Fruit fly (Drosophila melanogaster) whole organism, embryonic: Measurements from ENCODE around the gene CG5070.

Experiments
- Ada2b ChIP-seq: fragments of 200-800 bp; sonication (Bioruptor generic); IDR thresholded peaks from 2 replicates; pipeline ENCODE4 v1.3.6; 2022; ENCODE audit warnings: missing biosample characterization, missing genetic modification characterization
- CG10147 ChIP-seq: fragments of 200-800 bp; sonication (Bioruptor generic); optimal IDR thresholded peaks from 2 replicates; lab custom pipeline; 2019; ENCODE audit warnings: missing biosample characterization, mild to moderate bottlenecking, missing genetic modification characterization, moderate library complexity
- CG10209 ChIP-seq: fragments of 200-800 bp; sonication (Bioruptor generic); optimal IDR thresholded peaks from 3 replicates; lab custom pipeline; 2017; ENCODE audit warnings: missing biosample characterization, mild to moderate bottlenecking, missing genetic modification characterization, missing genetic modification reagents
- CG1024 ChIP-seq: fragments of 200-800 bp; sonication (Bioruptor generic); IDR thresholded peaks from 2 replicates; pipeline ENCODE4 v1.3.6; 2022; ENCODE audit warnings: missing biosample characterization, missing genetic modification characterization
- CG14710 ChIP-seq: fragments of 200-800 bp; sonication (Bioruptor generic); optimal IDR thresholded peaks from 3 replicates; lab custom pipeline; 2019; ENCODE audit warnings: missing biosample characterization, mild to moderate bottlenecking, missing genetic modification characterization, moderate library complexity
- CG1602 ChIP-seq: fragments of 200-800 bp; sonication (Bioruptor generic); optimal IDR thresholded peaks from 3 replicates; lab custom pipeline; 2016; ENCODE audit warnings: missing biosample characterization, missing genetic modification characterization
- CG16779 ChIP-seq: fragments of 200-800 bp; sonication (Bioruptor generic); IDR thresholded peaks from 2 replicates; pipeline ENCODE4 v1.3.6; 2022; ENCODE audit warnings: missing biosample characterization, missing genetic modification characterization
- CG17328 ChIP-seq: fragments of 200-800 bp; sonication (Bioruptor generic); IDR thresholded peaks from 2 replicates; pipeline ENCODE4 v1.3.6; 2022; ENCODE audit warnings: missing biosample characterization, missing genetic modification characterization
- CG17361 ChIP-seq: fragments of 200-800 bp; sonication (Bioruptor generic); IDR thresholded peaks from 3 replicates; pipeline ENCODE4 v1.3.6; 2022; ENCODE audit warnings: missing biosample characterization, missing genetic modification characterization
- CG17568 ChIP-seq: fragments of 200-800 bp; sonication (Bioruptor generic); optimal IDR thresholded peaks from 2 replicates; lab custom pipeline; 2018; ENCODE audit warnings: missing biosample characterization, mild to moderate bottlenecking, missing genetic modification characterization, moderate library complexity
- CG2129 ChIP-seq: fragments of 200-800 bp; sonication (Bioruptor generic); IDR thresholded peaks from 2 replicates; pipeline ENCODE4 v1.3.6; 2022; ENCODE audit warnings: missing biosample characterization, missing genetic modification characterization; ENCODE audit not compliant: partially characterized antibody
- CG2202 ChIP-seq: fragments of 200-800 bp; sonication (Bioruptor generic); optimal IDR thresholded peaks from 2 replicates; lab custom pipeline; 2018; ENCODE audit warnings: missing biosample characterization, mild to moderate bottlenecking, missing genetic modification characterization
- CG2712 ChIP-seq: fragments of 200-800 bp; optimal IDR thresholded peaks from 3 replicates; lab custom pipeline; 2019; ENCODE audit warnings: missing biosample characterization, mild to moderate bottlenecking, missing genetic modification characterization, moderate library complexity
- CG31224 ChIP-seq: fragments of 200-800 bp; sonication (Bioruptor generic); IDR thresholded peaks from 2 replicates; pipeline ENCODE4 v1.3.6; 2022; ENCODE audit warnings: missing biosample characterization, missing genetic modification characterization
- CG6791 ChIP-seq: fragments of 200-800 bp; sonication (Bioruptor generic); IDR thresholded peaks from 3 replicates; pipeline ENCODE4 v1.3.6; 2022; ENCODE audit warnings: missing biosample characterization, missing genetic modification characterization; ENCODE audit not compliant: partially characterized antibody
- CG8388 ChIP-seq: fragments of 200-800 bp; sonication (Bioruptor generic); optimal IDR thresholded peaks from 2 replicates; lab custom pipeline; 2019; ENCODE audit warnings: missing biosample characterization, mild to moderate bottlenecking, missing genetic modification characterization, moderate library complexity
- CG8478 ChIP-seq: fragments of >200 bp; optimal IDR thresholded peaks from 2 replicates; lab custom pipeline; 2018
- CG9932 ChIP-seq: fragments of 200-800 bp; sonication (Bioruptor generic); IDR thresholded peaks from 2 replicates; pipeline ENCODE4 v1.3.6; 2022; ENCODE audit warnings: missing biosample characterization, missing genetic modification characterization
- Camta ChIP-seq: fragments of 200-800 bp; sonication (Bioruptor generic); optimal IDR thresholded peaks from 2 replicates; lab custom pipeline; 2016; ENCODE audit warnings: missing biosample characterization, missing genetic modification characterization
- Dll ChIP-seq: fragments of 200-800 bp; sonication (Bioruptor generic); IDR thresholded peaks from 4 replicates; pipeline ENCODE4 v1.3.6; 2022; ENCODE audit warnings: missing biosample characterization, missing genetic modification characterization; ENCODE audit not compliant: partially characterized antibody
- E2f2 ChIP-seq: fragments of 200-800 bp; sonication (Bioruptor generic); IDR thresholded peaks from 2 replicates; pipeline ENCODE4 v1.3.6; 2022; ENCODE audit warnings: missing biosample characterization, missing genetic modification characterization
- HLHmδ ChIP-seq: fragments of 200-800 bp; sonication (Bioruptor generic); optimal IDR thresholded peaks from 2 replicates; lab custom pipeline; 2018; ENCODE audit warnings: missing biosample characterization, mild to moderate bottlenecking, missing genetic modification characterization, moderate library complexity
- Hr3 ChIP-seq: fragments of 200-800 bp; sonication (Bioruptor generic); optimal IDR thresholded peaks from 3 replicates; lab custom pipeline; 2016; ENCODE audit warnings: missing biosample characterization, missing genetic modification characterization
- Meics ChIP-seq: fragments of 200-800 bp; sonication (Bioruptor generic); optimal IDR thresholded peaks from 2 replicates; lab custom pipeline; 2017; ENCODE audit warnings: missing biosample characterization, mild to moderate bottlenecking, missing genetic modification characterization
- Sox102F ChIP-seq: fragments of 200-800 bp; sonication (Bioruptor generic); optimal IDR thresholded peaks from 2 replicates; lab custom pipeline; 2018; ENCODE audit warnings: missing biosample characterization, mild to moderate bottlenecking, missing genetic modification characterization, moderate library complexity
- TFAM ChIP-seq: fragments of 200-800 bp; sonication (Bioruptor generic); optimal IDR thresholded peaks from 2 replicates; lab custom pipeline; 2017; ENCODE audit warnings: missing biosample characterization, missing genetic modification characterization, inconsistent platforms
- al ChIP-seq: fragments of 200-800 bp; sonication (Bioruptor generic); IDR thresholded peaks from 2 replicates; pipeline ENCODE4 v1.3.6; 2022; ENCODE audit warnings: missing biosample characterization, missing genetic modification characterization
- ara ChIP-seq: fragments of 200-800 bp; sonication (Bioruptor generic); IDR thresholded peaks from 2 replicates; pipeline ENCODE4 v1.3.6; 2022; ENCODE audit warnings: missing biosample characterization, missing genetic modification characterization
- az2 ChIP-seq: fragments of 200-800 bp; sonication (Bioruptor generic); optimal IDR thresholded peaks from 3 replicates; lab custom pipeline; 2016; ENCODE audit warnings: missing biosample characterization, missing genetic modification characterization
- bsh ChIP-seq, 2 experiments: fragments of 200-800 bp; sonication (Bioruptor generic); optimal IDR thresholded peaks; 2 replicates each; lab custom pipeline; 2017 to 2018; ENCODE audit warnings: mild to moderate bottlenecking in 2 of 2, missing biosample characterization in 2 of 2, missing genetic modification characterization in 2 of 2, moderate library complexity in 1 of 2
- dmrt11E ChIP-seq: fragments of 200-800 bp; sonication (Bioruptor generic); optimal IDR thresholded peaks from 3 replicates; lab custom pipeline; 2018; ENCODE audit warnings: missing biosample characterization, mild to moderate bottlenecking, missing genetic modification characterization, moderate library complexity
- dmrt99B ChIP-seq: fragments of 200-800 bp; sonication (Bioruptor generic); optimal IDR thresholded peaks from 2 replicates; lab custom pipeline; 2018; ENCODE audit warnings: missing biosample characterization, mild to moderate bottlenecking, missing genetic modification characterization, moderate library complexity
- en ChIP-seq: fragments of 200-800 bp; sonication (Bioruptor generic); optimal IDR thresholded peaks from 2 replicates; lab custom pipeline; 2016; ENCODE audit warnings: missing biosample characterization, missing genetic modification characterization
- fd3F ChIP-seq: fragments of 200-800 bp; sonication (Bioruptor generic); optimal IDR thresholded peaks from 2 replicates; lab custom pipeline; 2018; ENCODE audit warnings: missing biosample characterization, mild to moderate bottlenecking, missing genetic modification characterization, moderate library complexity
- gem ChIP-seq: fragments of 200-800 bp; sonication (Bioruptor generic); optimal IDR thresholded peaks from 2 replicates; lab custom pipeline; 2019; ENCODE audit warnings: missing biosample characterization, mild to moderate bottlenecking, missing genetic modification characterization, moderate library complexity
- gsb ChIP-seq: fragments of 200-800 bp; sonication (Bioruptor generic); IDR thresholded peaks from 2 replicates; pipeline ENCODE4 v1.3.6; 2022; ENCODE audit warnings: missing biosample characterization, missing genetic modification characterization
- ham ChIP-seq: fragments of 200-800 bp; sonication (Bioruptor generic); IDR thresholded peaks from 2 replicates; pipeline ENCODE4 v1.3.6; 2022; ENCODE audit warnings: missing biosample characterization, missing genetic modification characterization
- luna ChIP-seq: fragments of 200-800 bp; sonication (Bioruptor generic); optimal IDR thresholded peaks from 2 replicates; lab custom pipeline; 2016; ENCODE audit warnings: missing biosample characterization, missing genetic modification characterization
- mld ChIP-seq: fragments of 200-800 bp; sonication (Bioruptor generic); IDR thresholded peaks from 3 replicates; pipeline ENCODE4 v1.3.6; 2022; ENCODE audit warnings: missing biosample characterization, missing genetic modification characterization; ENCODE audit not compliant: partially characterized antibody
- oc ChIP-seq: fragments of 200-800 bp; sonication (Bioruptor generic); optimal IDR thresholded peaks from 2 replicates; lab custom pipeline; 2018; ENCODE audit warnings: missing biosample characterization, mild to moderate bottlenecking, missing genetic modification characterization, moderate library complexity
- rib ChIP-seq: fragments of 200-800 bp; sonication (Bioruptor generic); IDR thresholded peaks from 2 replicates; pipeline ENCODE4 v1.3.6; 2022; ENCODE audit warnings: missing biosample characterization, missing genetic modification characterization
- slp2 ChIP-seq: fragments of 200-800 bp; sonication (Bioruptor generic); optimal IDR thresholded peaks from 2 replicates; lab custom pipeline; 2016; ENCODE audit warnings: missing biosample characterization, missing genetic modification characterization
- sr ChIP-seq: fragments of 200-800 bp; sonication (Bioruptor generic); IDR thresholded peaks from 3 replicates; pipeline ENCODE4 v1.3.6; 2022; ENCODE audit warnings: missing biosample characterization, missing genetic modification characterization
- ttk ChIP-seq: fragments of 200-800 bp; sonication (Bioruptor generic); IDR thresholded peaks from 2 replicates; pipeline ENCODE4 v2.1.2; 2022; ENCODE audit warnings: missing biosample characterization, missing genetic modification characterization
- tup ChIP-seq: fragments of 200-800 bp; sonication (Bioruptor generic); optimal IDR thresholded peaks from 2 replicates; lab custom pipeline; 2016; ENCODE audit warnings: missing biosample characterization, mild to moderate bottlenecking, missing genetic modification characterization, moderate library complexity
- unpg ChIP-seq: fragments of 200-800 bp; sonication (Bioruptor generic); optimal IDR thresholded peaks from 3 replicates; lab custom pipeline; 2018; ENCODE audit warnings: missing biosample characterization, mild to moderate bottlenecking, missing genetic modification characterization, moderate library complexity
- vfl ChIP-seq: fragments of 200-800 bp; sonication (Bioruptor generic); optimal IDR thresholded peaks from 2 replicates; lab custom pipeline; 2016; ENCODE audit warnings: missing biosample characterization, missing genetic modification characterization
- zen ChIP-seq: fragments of 200-800 bp; sonication (Bioruptor generic); optimal IDR thresholded peaks from 3 replicates; lab custom pipeline; 2018; ENCODE audit warnings: missing biosample characterization, mild to moderate bottlenecking, missing genetic modification characterization, moderate library complexity

CG5070 gene

dm6 chrX:17181264-17182198 is 21.4 kb upstream of the CG5070 start (continued):
- TF ChIP-seq CG2129 (GFP tag; lab: Robert Waterston, UW) (no peak), al (GFP tag; lab: Robert Waterston, UW) (no peak), slp2 (GFP tag; lab: Kevin White, UChicago) (no peak), Ada2b (GFP tag; lab: Robert Waterston, UW) (0 out of 2 replicates have a peak, but pooled peaks have one; percentile 28), ttk (0 out of 2 replicates have a peak, but pooled peaks have one; percentile 28), mld (GFP tag; lab: Robert Waterston, UW) (no peak), en (GFP tag; lab: Kevin White, UChicago) (no peak), Hr3 (GFP tag; lab: Kevin White, UChicago) (no peak), CG14710 (peak; percentile 1), CG2202 (tag; lab: Kevin White, UChicago) (no peak), dmrt99B (peak; percentile 47), ara (GFP tag; lab: Robert Waterston, UW) (no peak), HLHmδ (GFP tag; lab: Kevin White, UChicago) (no peak), oc (peak; percentile 13), gsb (no peak), CG1602 (GFP tag; lab: Kevin White, UChicago) (no peak), CG31224 (GFP tag; lab: Robert Waterston, UW) (no peak), CG17328 (GFP tag; lab: Robert Waterston, UW) (peak; percentile 38; the same call in 1 of the 2 replicates), CG8388 (GFP tag; lab: Kevin White, UChicago) (peak; percentile 22), CG9932 (no peak), CG1024 (GFP tag; lab: Robert Waterston, UW) (peak; percentile 43; the same call in 1 of the 2 replicates), tup (no peak), Camta (GFP tag; lab: Kevin White, UChicago) (no peak), CG8478 (lab: Kevin White, UChicago) (no peak), CG17568 (GFP tag; lab: Kevin White, UChicago) (no peak), sr (no peak), E2f2 (GFP tag; lab: Robert Waterston, UW) (no peak), Dll (GFP tag; lab: Robert Waterston, UW) (no peak), CG16779 (no peak), vfl (no peak), Meics (peak; percentile 25), CG6791 (GFP tag; lab: Robert Waterston, UW) (no peak), az2 (GFP tag; lab: Kevin White, UChicago) (peak; percentile 5), CG10209 (GFP tag; lab: Kevin White, UChicago) (peak; percentile 8), rib (GFP tag; lab: Robert Waterston, UW) (no peak), unpg (GFP tag; lab: Kevin White, UChicago) (peak; percentile 19), Sox102F (peak; percentile 48), CG17361 (peak; percentile 61; the same call in 2 of the 3 replicates), TFAM (no peak), luna (no peak), gem (peak; percentile 59), CG10147 (GFP tag; lab: Kevin White, UChicago) (no peak), zen (tag; lab: Kevin White, UChicago) (peak; percentile 6), bsh (GFP tag; optimal IDR thresholded peaks at IDR 0.05; lab: Kevin White, UChicago) (peak in 1 of 2 experiments; percentile 44), fd3F (GFP tag; lab: Kevin White, UChicago) (peak; percentile 8), ham (GFP tag; lab: Robert Waterston, UW) (no peak), dmrt11E (tag; lab: Kevin White, UChicago) (no peak), CG2712 (tag; lab: Kevin White, UChicago) (peak; percentile 57)
